Fruit fly (Drosophila melanogaster) whole organism: ENCODE measurements around the gene CG5292.

Source experiments
- CG8478 ChIP-seq: fragments of >200 bp; optimal IDR thresholded peaks from 2 replicates; lab custom pipeline; 2018; ENCODE audit warnings: inconsistent platforms
- Dll ChIP-seq: fragments of >200 bp; optimal IDR thresholded peaks from 2 replicates; lab custom pipeline; 2017
- EcR ChIP-seq, 2 experiments: fragments of >200 bp; optimal IDR thresholded peaks; 2 replicates each; lab custom pipeline; 2017; ENCODE audit warnings: missing biosample characterization in 2 of 2, missing genetic modification characterization in 2 of 2, missing genetic modification reagents in 2 of 2
- pan ChIP-seq: fragments of >200 bp; optimal IDR thresholded peaks from 2 replicates; lab custom pipeline; 2017
- psq ChIP-seq: fragments of >200 bp; optimal IDR thresholded peaks from 2 replicates; lab custom pipeline; 2017
- usp ChIP-seq: fragments of >200 bp; optimal IDR thresholded peaks from 2 replicates; lab custom pipeline; 2017; ENCODE audit warnings: missing biosample characterization, missing genetic modification characterization, mixed read lengths

The CG5292 gene

DNA sequence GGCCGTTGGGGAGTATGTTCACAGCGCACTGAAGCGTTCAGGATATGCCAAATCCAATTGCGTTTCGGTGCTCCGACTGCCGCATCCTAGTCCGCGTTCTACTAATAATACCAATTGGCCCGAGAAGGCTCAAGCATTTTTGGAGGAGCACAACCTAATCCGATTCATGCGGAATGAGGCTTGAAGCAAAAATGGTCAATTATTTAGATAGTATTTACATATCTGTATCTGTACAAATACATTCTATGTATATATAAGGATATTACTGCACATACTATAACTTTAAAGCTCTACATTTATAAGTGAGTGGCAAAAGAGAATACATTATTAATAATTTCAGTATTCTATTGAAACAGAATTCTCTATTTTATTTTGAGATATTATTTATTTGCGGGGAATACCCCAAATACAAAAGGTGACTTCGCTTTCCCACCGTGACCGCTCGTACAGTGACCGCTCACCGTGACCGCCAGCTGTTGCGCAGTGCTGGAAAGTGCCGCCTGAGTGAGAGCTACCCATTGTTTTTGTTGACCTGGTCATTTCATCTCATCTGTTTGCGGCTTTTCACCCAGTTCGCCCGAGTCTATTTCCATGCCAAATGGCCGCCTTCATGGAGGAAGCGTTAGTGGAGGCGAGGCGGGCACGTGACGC lies at the start of gene CG5292:
Gene CG5292 (plus strand): TSS at position 486 of the 651 bp plus-strand sequence.
- TF ChIP-seq Dll (lab: Kevin White, UChicago) (no peak), EcR (GFP tag; optimal IDR thresholded peaks at IDR 0.05; lab: Kevin White, UChicago) (no peak), usp (GFP tag; lab: Kevin White, UChicago) (no peak), CG8478 (lab: Kevin White, UChicago) (no peak), psq (no peak), pan (lab: Kevin White, UChicago) (no peak)

dm6 chr3R:17108881-17109280 lies 42.8 kb upstream of the CG5292 start:
- TF ChIP-seq CG8478 (lab: Kevin White, UChicago): no peak
- no peak for TF ChIP-seq psq
- no peak for TF ChIP-seq usp (GFP tag; lab: Kevin White, UChicago)
- TF ChIP-seq pan (lab: Kevin White, UChicago): no peak
- no peak for TF ChIP-seq EcR (GFP tag; optimal IDR thresholded peaks at IDR 0.05; lab: Kevin White, UChicago)
- TF ChIP-seq Dll (lab: Kevin White, UChicago): no peak

dm6 chr3R:17110880-17111726 lies 40.6 kb upstream of the CG5292 start:
- TF ChIP-seq pan (lab: Kevin White, UChicago): no peak
- TF ChIP-seq EcR (GFP tag; optimal IDR thresholded peaks at IDR 0.05; lab: Kevin White, UChicago): no peak
- no peak for TF ChIP-seq psq
- TF ChIP-seq Dll (lab: Kevin White, UChicago): peak; percentile 12
- TF ChIP-seq usp (GFP tag; lab: Kevin White, UChicago): no peak
- TF ChIP-seq CG8478 (lab: Kevin White, UChicago): no peak

- TF ChIP-seq EcR (GFP tag; optimal IDR thresholded peaks at IDR 0.05; lab: Kevin White, UChicago): no peak
- TF ChIP-seq pan (lab: Kevin White, UChicago): no peak
These were observed 36.0 kb upstream of the CG5292 start for dm6 chr3R:17115668-17116067.

dm6 chr3R:17116231-17116630 lies 35.4 kb upstream of the CG5292 start:
- TF ChIP-seq CG8478 (lab: Kevin White, UChicago): no peak
- no peak for TF ChIP-seq psq
- no peak for TF ChIP-seq usp (GFP tag; lab: Kevin White, UChicago)
- no peak for TF ChIP-seq EcR (GFP tag; optimal IDR thresholded peaks at IDR 0.05; lab: Kevin White, UChicago)
- TF ChIP-seq pan (lab: Kevin White, UChicago): no peak
- TF ChIP-seq Dll (lab: Kevin White, UChicago): no peak

dm6 chr3R:17117607-17118327 lies 33.9 kb upstream of the CG5292 start:
- TF ChIP-seq Dll (lab: Kevin White, UChicago) (no peak), pan (lab: Kevin White, UChicago) (no peak), EcR (GFP tag; optimal IDR thresholded peaks at IDR 0.05; lab: Kevin White, UChicago) (no peak), CG8478 (lab: Kevin White, UChicago) (no peak), usp (GFP tag; lab: Kevin White, UChicago) (no peak), psq (no peak)

DNA sequence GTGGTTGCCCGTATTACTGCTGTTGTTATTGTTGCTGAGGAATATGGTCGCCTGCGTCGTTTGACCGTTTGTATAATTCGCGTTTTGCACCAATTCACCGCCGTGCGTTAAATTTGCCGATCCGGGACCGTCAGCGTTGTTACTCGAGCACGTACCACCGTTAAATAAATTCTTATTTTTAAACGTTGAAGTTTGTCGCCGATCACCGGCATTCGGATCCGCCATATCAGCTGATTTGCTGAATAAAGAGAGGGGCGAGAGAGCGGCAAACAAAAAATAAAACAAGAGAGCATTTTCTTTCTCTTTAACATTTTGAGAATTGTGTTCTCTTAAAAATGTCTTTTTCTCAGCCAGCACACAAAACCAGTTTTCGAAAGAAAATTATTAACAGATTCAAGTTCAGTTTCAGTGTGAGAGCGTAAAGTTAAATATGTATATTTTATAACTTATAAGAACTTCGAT lies 32.7 kb upstream of the CG5292 start:
- TF ChIP-seq psq (no peak), usp (GFP tag; lab: Kevin White, UChicago) (no peak), CG8478 (lab: Kevin White, UChicago) (no peak), pan (lab: Kevin White, UChicago) (no peak), Dll (lab: Kevin White, UChicago) (no peak), EcR (GFP tag; optimal IDR thresholded peaks at IDR 0.05; lab: Kevin White, UChicago) (no peak)

- no peak for TF ChIP-seq CG8478 (lab: Kevin White, UChicago)
- TF ChIP-seq psq: no peak
- TF ChIP-seq pan (lab: Kevin White, UChicago): no peak
- TF ChIP-seq usp (GFP tag; lab: Kevin White, UChicago): no peak
- no peak for TF ChIP-seq EcR (GFP tag; optimal IDR thresholded peaks at IDR 0.05; lab: Kevin White, UChicago)
- no peak for TF ChIP-seq Dll (lab: Kevin White, UChicago)
These were observed 31.5 kb upstream of the CG5292 start, which contains the start of gene CG34278 for dm6 chr3R:17120165-17120564. Gene CG34278 (plus strand): TSS chr3R:17120465.

dm6 chr3R:17121277-17121676 lies 30.4 kb upstream of the CG5292 start, which contains the start of gene CG42779:
Gene CG42779 (plus strand): TSS chr3R:17121577.
- no peak for TF ChIP-seq CG8478 (lab: Kevin White, UChicago)
- no peak for TF ChIP-seq psq
- no peak for TF ChIP-seq pan (lab: Kevin White, UChicago)

DNA sequence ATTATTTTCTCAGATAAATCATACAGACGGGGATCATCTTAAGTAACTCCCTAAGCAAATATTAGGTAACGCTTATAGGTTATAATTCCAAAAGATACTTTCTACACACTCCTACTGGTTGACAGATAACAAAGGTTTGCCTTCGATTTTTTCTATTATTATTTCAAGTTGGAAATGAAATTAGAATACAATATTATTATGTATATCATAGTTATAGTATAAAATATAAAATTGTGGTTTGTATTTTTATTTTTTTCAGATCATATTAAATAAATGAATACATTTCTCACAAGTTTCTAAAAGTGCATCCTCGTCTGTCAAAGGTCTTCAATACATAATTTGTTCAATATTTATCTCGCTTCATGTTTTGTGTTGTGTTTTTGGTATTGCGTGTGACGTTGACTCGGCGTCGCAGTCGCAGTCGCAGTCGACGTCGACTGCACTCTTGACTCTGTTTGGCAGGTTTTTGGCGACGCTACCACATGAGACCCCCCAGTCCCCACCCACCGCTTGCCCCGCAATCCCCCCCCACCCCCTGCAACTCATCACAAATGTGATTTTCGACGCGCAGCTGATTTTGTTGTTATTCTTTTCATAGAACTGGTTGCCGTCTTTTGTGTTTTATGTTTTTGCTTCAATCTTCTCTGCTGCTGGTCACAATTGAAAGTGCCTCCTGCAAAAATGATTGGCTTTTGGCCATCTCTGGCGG lies 28.7 kb upstream of the CG5292 start:
- TF ChIP-seq CG8478 (lab: Kevin White, UChicago) (no peak), usp (GFP tag; lab: Kevin White, UChicago) (no peak), pan (lab: Kevin White, UChicago) (no peak)

DNA sequence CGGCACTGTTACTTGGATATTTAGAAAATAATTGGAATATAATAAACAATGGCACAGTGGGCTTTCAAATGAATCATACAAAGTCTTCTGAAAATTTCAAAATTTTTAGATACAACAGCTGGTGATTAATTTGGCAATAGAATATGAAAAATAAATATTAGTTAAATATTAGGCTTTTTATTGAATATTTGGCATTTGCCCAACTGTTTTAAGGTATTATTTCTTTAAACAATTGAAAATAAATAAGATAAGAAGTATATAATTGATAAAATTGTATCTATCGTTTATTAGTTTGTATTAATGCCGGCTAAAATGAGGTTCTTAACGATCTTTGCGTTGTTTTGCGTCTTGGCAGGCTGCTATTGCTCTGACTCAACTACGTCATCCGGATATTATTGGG lies 27.5 kb upstream of the CG5292 start, which contains the start of gene CG45079:
Gene CG45079 (plus strand): TSS at position 301 of the 400 bp plus-strand sequence.
- TF ChIP-seq CG8478 (lab: Kevin White, UChicago) (no peak), psq (no peak), Dll (lab: Kevin White, UChicago) (no peak), EcR (GFP tag; optimal IDR thresholded peaks at IDR 0.05; lab: Kevin White, UChicago) (no peak), pan (lab: Kevin White, UChicago) (no peak), usp (GFP tag; lab: Kevin White, UChicago) (no peak)
